Worm (Caenorhabditis elegans) whole organism, mixed stage, embryonic: ENCODE data around the gene pxl-1.

ENCODE experiments used
- ceh-43 ChIP-seq: fragments of 200-800 bp; sonication (Bioruptor generic); optimal IDR thresholded peaks from 2 replicates; lab custom pipeline; 2018; ENCODE audit warnings: mild to moderate bottlenecking, missing genetic modification characterization, moderate library complexity, missing compliant biosample characterization
- ces-1 ChIP-seq: fragments of 150-350 bp; optimal IDR thresholded peaks from 2 replicates; lab custom pipeline; 2014; ENCODE audit warnings: missing biosample characterization, missing genetic modification reagents, missing genetic modification characterization
- elt-1 ChIP-seq: sonication (generic microtip); optimal IDR thresholded peaks from 2 replicates; lab custom pipeline; 2017; ENCODE audit warnings: missing genetic modification characterization, mild to moderate bottlenecking, missing compliant biosample characterization, antibody characterized with exemption, moderate library complexity, borderline replicate concordance; ENCODE audit not compliant: insufficient read depth
- elt-3 ChIP-seq: fragments of 150-350 bp; optimal IDR thresholded peaks from 2 replicates; lab custom pipeline; 2014; ENCODE audit warnings: missing biosample characterization, missing genetic modification characterization
- nhr-237 ChIP-seq: fragments of 150-350 bp; optimal IDR thresholded peaks from 2 replicates; lab custom pipeline; 2014; ENCODE audit warnings: missing biosample characterization, missing genetic modification characterization
- nhr-28 ChIP-seq: fragments of 150-350 bp; optimal IDR thresholded peaks from 2 replicates; lab custom pipeline; 2014; ENCODE audit warnings: missing biosample characterization, missing genetic modification characterization
- nhr-76 ChIP-seq: sonication (generic microtip); optimal IDR thresholded peaks from 2 replicates; lab custom pipeline; 2017; ENCODE audit warnings: missing biosample characterization, missing genetic modification characterization
- pha-4 ChIP-seq: fragments of 150-350 bp; optimal IDR thresholded peaks from 2 replicates; lab custom pipeline; 2018; ENCODE audit warnings: missing biosample characterization, missing genetic modification reagents, missing genetic modification characterization
- snpc-4 ChIP-seq: fragments of 150-350 bp; optimal IDR thresholded peaks from 2 replicates; lab custom pipeline; 2014; ENCODE audit warnings: missing biosample characterization, missing genetic modification characterization
- sptf-1 ChIP-seq: sonication (generic microtip); optimal IDR thresholded peaks from 2 replicates; lab custom pipeline; 2017; ENCODE audit warnings: mild to moderate bottlenecking, missing genetic modification characterization, moderate library complexity, missing compliant biosample characterization
- unc-120 ChIP-seq: sonication (generic microtip); optimal IDR thresholded peaks from 2 replicates; lab custom pipeline; 2017; ENCODE audit warnings: missing genetic modification characterization, missing compliant biosample characterization; ENCODE audit not compliant: poor library complexity, severe bottlenecking
- unc-39 ChIP-seq: fragments of 150-350 bp; optimal IDR thresholded peaks from 2 replicates; lab custom pipeline; 2014; ENCODE audit warnings: missing biosample characterization, missing genetic modification characterization
- ztf-11 ChIP-seq: fragments of 150-350 bp; optimal IDR thresholded peaks from 2 replicates; lab custom pipeline; 2014; ENCODE audit warnings: missing biosample characterization, missing genetic modification characterization

ce11 chrIII:5906059-5906458, 10.2 kb upstream of the pxl-1 start, which contains the start of gene dpff-1:
- TF ChIP-seq elt-3 (tag; lab: Kevin White, UChicago) (no peak), nhr-76 (tag; lab: Kevin White, UChicago) (no peak), nhr-28 (tag; lab: Kevin White, UChicago) (no peak), nhr-237 (no peak), ces-1 (GFP tag; lab: Kevin White, UChicago) (no peak), pha-4 (tag; lab: Kevin White, UChicago) (peak; percentile 29), elt-1 (tag; lab: Kevin White, UChicago) (no peak), unc-120 (tag; lab: Kevin White, UChicago) (no peak), ztf-11 (tag; lab: Kevin White, UChicago) (no peak), unc-39 (no peak), snpc-4 (tag; lab: Kevin White, UChicago) (no peak), ceh-43 (GFP tag; lab: Kevin White, UChicago) (peak; percentile 50), sptf-1 (no peak)
